Worm (Caenorhabditis elegans) whole organism, late embryonic: ENCODE data around the gene bath-44.

Experiments used
- C08G9.2 ChIP-seq: sonication (generic microtip); optimal IDR thresholded peaks from 2 replicates; lab custom pipeline; 2016; ENCODE audit warnings: mild to moderate bottlenecking, missing genetic modification characterization, moderate library complexity, missing compliant biosample characterization
- C38D4.7 ChIP-seq: fragments of 200-800 bp; sonication (Bioruptor generic); optimal IDR thresholded peaks from 2 replicates; lab custom pipeline; 2018; ENCODE audit warnings: mild to moderate bottlenecking, missing genetic modification characterization, moderate library complexity, missing compliant biosample characterization
- F13H6.1 ChIP-seq: sonication (generic microtip); optimal IDR thresholded peaks from 2 replicates; lab custom pipeline; 2016; ENCODE audit warnings: missing genetic modification characterization, missing compliant biosample characterization
- K09A11.1 ChIP-seq: sonication (generic microtip); optimal IDR thresholded peaks from 2 replicates; lab custom pipeline; 2017; ENCODE audit warnings: antibody characterized with exemption, mild to moderate bottlenecking, missing genetic modification characterization, missing compliant biosample characterization; ENCODE audit not compliant: insufficient read depth
- T23F11.4 ChIP-seq: fragments of 200-800 bp; sonication (Bioruptor generic); optimal IDR thresholded peaks from 2 replicates; lab custom pipeline; 2018; ENCODE audit warnings: mild to moderate bottlenecking, missing genetic modification characterization, missing compliant biosample characterization
- Y22D7AL.16 ChIP-seq: sonication (generic microtip); optimal IDR thresholded peaks from 2 replicates; lab custom pipeline; 2016; ENCODE audit warnings: missing genetic modification characterization, missing compliant biosample characterization
- ama-1 ChIP-seq: fragments of 150-350 bp; optimal IDR thresholded peaks from 2 replicates; lab custom pipeline; 2014
- ceh-14 ChIP-seq: sonication (generic microtip); optimal IDR thresholded peaks from 2 replicates; lab custom pipeline; 2016; ENCODE audit warnings: missing genotype, missing genetic modification characterization, missing compliant biosample characterization
- ceh-18 ChIP-seq: sonication (generic microtip); optimal IDR thresholded peaks from 2 replicates; lab custom pipeline; 2016; ENCODE audit warnings: missing genetic modification characterization, missing compliant biosample characterization
- ceh-2 ChIP-seq: sonication (generic microtip); optimal IDR thresholded peaks from 2 replicates; lab custom pipeline; 2016; ENCODE audit warnings: missing genotype, missing genetic modification characterization, missing compliant biosample characterization
- ceh-22 ChIP-seq: sonication (generic microtip); optimal IDR thresholded peaks from 2 replicates; lab custom pipeline; 2017; ENCODE audit warnings: missing biosample characterization, missing genetic modification characterization
- ceh-24 ChIP-seq: sonication (generic microtip); optimal IDR thresholded peaks from 2 replicates; lab custom pipeline; 2016; ENCODE audit warnings: mild to moderate bottlenecking, missing genetic modification characterization, missing compliant biosample characterization
- ceh-48 ChIP-seq: sonication (generic microtip); optimal IDR thresholded peaks from 2 replicates; lab custom pipeline; 2016; ENCODE audit warnings: missing genetic modification characterization, inconsistent platforms, missing compliant biosample characterization
- dmd-4 ChIP-seq: sonication (generic microtip); optimal IDR thresholded peaks from 2 replicates; lab custom pipeline; 2016; ENCODE audit warnings: borderline replicate concordance, missing genetic modification characterization, missing compliant biosample characterization
- dve-1 ChIP-seq: sonication (generic microtip); optimal IDR thresholded peaks from 2 replicates; lab custom pipeline; 2017; ENCODE audit warnings: antibody characterized with exemption, mild to moderate bottlenecking, missing genetic modification characterization, missing compliant biosample characterization
- elt-2 ChIP-seq: sonication (generic microtip); optimal IDR thresholded peaks from 2 replicates; lab custom pipeline; 2016; ENCODE audit warnings: missing genetic modification reagents, missing genetic modification characterization, missing compliant biosample characterization
- elt-4 ChIP-seq: sonication (generic microtip); optimal IDR thresholded peaks from 2 replicates; lab custom pipeline; 2016; ENCODE audit warnings: missing genetic modification characterization, missing compliant biosample characterization
- ets-4 ChIP-seq: sonication (generic microtip); optimal IDR thresholded peaks from 2 replicates; lab custom pipeline; 2016; ENCODE audit warnings: missing genetic modification characterization, missing compliant biosample characterization
- eyg-1 ChIP-seq: sonication (generic microtip); optimal IDR thresholded peaks from 2 replicates; lab custom pipeline; 2016; ENCODE audit warnings: missing genotype, missing genetic modification characterization, missing compliant biosample characterization
- fkh-10 ChIP-seq: fragments of 150-350 bp; optimal IDR thresholded peaks from 2 replicates; lab custom pipeline; 2014; ENCODE audit warnings: missing biosample characterization, missing genetic modification reagents, missing genetic modification characterization
- gmeb-2 ChIP-seq: sonication (generic microtip); optimal IDR thresholded peaks from 2 replicates; lab custom pipeline; 2016; ENCODE audit warnings: missing genetic modification characterization, inconsistent platforms, missing compliant biosample characterization
- hlh-30 ChIP-seq: sonication (generic microtip); optimal IDR thresholded peaks from 2 replicates; lab custom pipeline; 2017; ENCODE audit warnings: antibody characterized with exemption, missing genetic modification characterization, missing compliant biosample characterization; ENCODE audit not compliant: insufficient read depth
- hlh-6 ChIP-seq: sonication (generic microtip); optimal IDR thresholded peaks from 2 replicates; lab custom pipeline; 2016; ENCODE audit warnings: missing genotype, missing genetic modification characterization, missing compliant biosample characterization
- lin-11 ChIP-seq: fragments of 200-800 bp; sonication (Bioruptor generic); optimal IDR thresholded peaks from 2 replicates; lab custom pipeline; 2018; ENCODE audit warnings: mild to moderate bottlenecking, missing genetic modification characterization, missing compliant biosample characterization
- nfya-1 ChIP-seq: sonication (generic microtip); optimal IDR thresholded peaks from 2 replicates; lab custom pipeline; 2017; ENCODE audit warnings: missing genetic modification characterization, mild to moderate bottlenecking, missing compliant biosample characterization, antibody characterized with exemption, moderate library complexity
- npax-4 ChIP-seq: sonication (generic microtip); optimal IDR thresholded peaks from 2 replicates; lab custom pipeline; 2016; ENCODE audit warnings: missing genetic modification characterization, missing compliant biosample characterization
- odd-2 ChIP-seq: sonication (generic microtip); optimal IDR thresholded peaks from 2 replicates; lab custom pipeline; 2017; ENCODE audit warnings: antibody characterized with exemption, mild to moderate bottlenecking, missing genetic modification characterization, missing compliant biosample characterization
- pha-4 ChIP-seq: fragments of 150-350 bp; optimal IDR thresholded peaks from 2 replicates; lab custom pipeline; 2018; ENCODE audit warnings: missing biosample characterization, missing genetic modification reagents, missing genetic modification characterization
- ref-2 ChIP-seq: sonication (generic microtip); optimal IDR thresholded peaks from 2 replicates; lab custom pipeline; 2016; ENCODE audit warnings: missing genetic modification characterization, missing compliant biosample characterization
- sdc-2 ChIP-seq: sonication (generic microtip); optimal IDR thresholded peaks from 2 replicates; lab custom pipeline; 2016; ENCODE audit warnings: missing genotype, missing genetic modification characterization, missing compliant biosample characterization
- sox-2 ChIP-seq: fragments of 200-800 bp; sonication (Bioruptor generic); IDR thresholded peaks from 2 replicates; pipeline ENCODE4 v1.3.6; 2022; ENCODE audit warnings: missing genetic modification reagents, missing genetic modification characterization, missing compliant biosample characterization
- syd-9 ChIP-seq: sonication (generic microtip); optimal IDR thresholded peaks from 2 replicates; lab custom pipeline; 2016; ENCODE audit warnings: mild to moderate bottlenecking, missing genetic modification characterization, moderate library complexity, missing compliant biosample characterization
- tbx-2 ChIP-seq: sonication (generic microtip); optimal IDR thresholded peaks from 2 replicates; lab custom pipeline; 2016; ENCODE audit warnings: missing genetic modification characterization, missing compliant biosample characterization
- tbx-7 ChIP-seq: sonication (generic microtip); optimal IDR thresholded peaks from 2 replicates; lab custom pipeline; 2016; ENCODE audit warnings: missing genotype, missing genetic modification characterization, missing compliant biosample characterization
- unc-3 ChIP-seq, 2 experiments: fragments of 200-800 bp in 1 of 2; sonication (Bioruptor generic) in 1 of 2; sonication (generic microtip) in 1 of 2; conservative IDR thresholded peaks in 1 of 2; optimal IDR thresholded peaks in 1 of 2; 2 replicates each; pipeline versions ENCODE4 v1.3.6 to Lab custom; 2016 to 2022; ENCODE audit warnings: missing compliant biosample characterization in 2 of 2, missing genetic modification characterization in 2 of 2, missing genetic modification reagents in 1 of 2
- unc-55 ChIP-seq: sonication (generic microtip); optimal IDR thresholded peaks from 2 replicates; lab custom pipeline; 2017; ENCODE audit warnings: missing biosample characterization, missing genetic modification reagents, missing genetic modification characterization
- zip-5 ChIP-seq: sonication (generic microtip); optimal IDR thresholded peaks from 2 replicates; lab custom pipeline; 2016; ENCODE audit warnings: missing genetic modification characterization, missing compliant biosample characterization

bath-44 gene

ce11 chrII:7408192-7408591 is 13.4 kb downstream of the bath-44 start, which contains the start of gene srd-55:
TSS of gene srd-55 (plus strand) at chrII:7408492.
- no peak for TF ChIP-seq ets-4 (tag; lab: Kevin White, UChicago)
- no peak for TF ChIP-seq unc-55
- no peak for TF ChIP-seq T23F11.4 (GFP tag; lab: Kevin White, UChicago)
- TF ChIP-seq ceh-22 (tag; lab: Kevin White, UChicago), result no peak
- TF ChIP-seq gmeb-2 (tag; lab: Kevin White, UChicago), result no peak
- no peak for TF ChIP-seq unc-3 (GFP tag; conservative IDR thresholded peaks at IDR 0.05; lab: Robert Waterston, UW)
- no peak for TF ChIP-seq unc-3 (tag; optimal IDR thresholded peaks at IDR 0.05; lab: Kevin White, UChicago)

ce11 chrII:7411930-7412329 is 17.2 kb downstream of the bath-44 start, which contains the start of gene K02A2.5:
TSS of gene K02A2.5 (minus strand) at chrII:7412030.
- TF ChIP-seq unc-3 (GFP tag; conservative IDR thresholded peaks at IDR 0.05; lab: Robert Waterston, UW) (no peak), unc-3 (tag; optimal IDR thresholded peaks at IDR 0.05; lab: Kevin White, UChicago) (no peak), sdc-2 (tag; lab: Kevin White, UChicago) (no peak), ceh-48 (tag; lab: Kevin White, UChicago) (no peak), tbx-2 (tag; lab: Kevin White, UChicago) (no peak), unc-55 (no peak), C38D4.7 (GFP tag; lab: Kevin White, UChicago) (no peak), syd-9 (no peak), ceh-24 (tag; lab: Kevin White, UChicago) (no peak), dve-1 (tag; lab: Kevin White, UChicago) (no peak), F13H6.1 (no peak), ref-2 (tag; lab: Kevin White, UChicago) (no peak), fkh-10 (no peak), pha-4 (tag; lab: Kevin White, UChicago) (no peak), lin-11 (no peak)

DNA sequence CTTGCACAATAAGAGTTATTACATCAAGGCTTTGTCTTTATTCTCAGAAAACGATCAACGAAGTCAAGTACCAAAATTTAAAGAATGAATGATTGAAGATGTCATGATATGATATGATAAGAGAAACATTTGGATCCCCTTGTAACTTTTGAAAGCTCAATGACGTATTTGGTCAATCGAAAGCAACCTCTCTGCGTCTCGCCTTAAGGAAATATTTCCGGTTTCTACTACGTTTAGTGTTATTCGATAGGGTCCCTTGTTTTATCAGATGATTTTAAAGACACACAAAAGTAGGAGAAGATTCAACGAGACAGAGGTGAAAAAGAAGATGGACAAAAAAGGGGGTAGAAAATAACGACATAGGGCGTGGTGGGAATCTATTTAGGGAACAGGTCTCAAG is 18.5 kb downstream of the bath-44 start:
- TF ChIP-seq ceh-2 (tag; lab: Kevin White, UChicago), result no peak
- TF ChIP-seq elt-4, result no peak
- TF ChIP-seq ceh-24 (tag; lab: Kevin White, UChicago), result no peak
- no peak for TF ChIP-seq lin-11
- no peak for TF ChIP-seq dmd-4 (tag; lab: Kevin White, UChicago)
- no peak for TF ChIP-seq C08G9.2 (tag; lab: Kevin White, UChicago)
- no peak for TF ChIP-seq K09A11.1 (tag; lab: Kevin White, UChicago)
- no peak for TF ChIP-seq dve-1 (tag; lab: Kevin White, UChicago)
- no peak for TF ChIP-seq ceh-18
- no peak for TF ChIP-seq sox-2 (GFP tag; lab: Robert Waterston, UW)
- no peak for TF ChIP-seq syd-9
- no peak for TF ChIP-seq pha-4 (tag; lab: Kevin White, UChicago)
- TF ChIP-seq eyg-1 (tag; lab: Kevin White, UChicago), result no peak
- no peak for TF ChIP-seq odd-2 (tag; lab: Kevin White, UChicago)
- no peak for TF ChIP-seq ref-2 (tag; lab: Kevin White, UChicago)
- no peak for TF ChIP-seq ama-1
- no peak for TF ChIP-seq unc-55

DNA sequence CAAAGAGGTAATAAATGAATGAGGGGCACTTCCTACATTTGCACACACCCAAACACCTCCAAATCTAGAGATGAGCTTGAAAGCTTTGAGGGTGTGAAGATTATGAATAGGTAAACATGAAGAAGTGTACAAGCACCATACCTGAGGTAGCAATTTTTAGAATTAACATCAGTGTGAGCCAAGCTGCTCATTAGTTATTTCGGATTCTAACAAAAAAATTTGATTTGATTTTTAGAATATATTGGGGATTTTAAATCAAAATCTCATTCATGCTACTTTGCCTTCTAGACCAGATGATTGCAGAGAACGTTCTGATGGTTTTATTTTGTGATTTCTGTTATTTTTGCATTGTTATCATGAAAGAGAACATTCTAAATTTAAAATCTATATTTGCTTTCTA is 19.0 kb downstream of the bath-44 start:
- TF ChIP-seq npax-4 (tag; lab: Kevin White, UChicago) (no peak), Y22D7AL.16 (tag; lab: Kevin White, UChicago) (no peak), nfya-1 (no peak), ceh-14 (tag; lab: Kevin White, UChicago) (no peak), hlh-30 (tag; lab: Kevin White, UChicago) (no peak), elt-2 (tag; lab: Kevin White, UChicago) (no peak), ceh-18 (no peak), eyg-1 (tag; lab: Kevin White, UChicago) (no peak), zip-5 (tag; lab: Kevin White, UChicago) (no peak), tbx-2 (tag; lab: Kevin White, UChicago) (no peak), pha-4 (tag; lab: Kevin White, UChicago) (no peak), hlh-6 (no peak), sox-2 (GFP tag; lab: Robert Waterston, UW) (no peak), tbx-7 (tag; lab: Kevin White, UChicago) (no peak)
